Worm (Caenorhabditis elegans): ENCODE results near the gene F36A4.1.

Gene F36A4.1

ce11 chrIV:4265224-4265623 lies 7.0 kb upstream of the F36A4.1 start, which contains the start of gene F36A4.5:
Gene F36A4.5 (plus strand): TSS chrIV:4265524.
- TF ChIP-seq F52B5.7 (tag; optimal IDR thresholded peaks at IDR 0.05) (no peak), bed-2 (GFP tag; IDR thresholded peaks at IDR 0.05) (no peak), F49E8.2 (tag; optimal IDR thresholded peaks at IDR 0.05; ENCODE audit: insufficient read depth) (no peak), rcor-1 (GFP tag; IDR thresholded peaks at IDR 0.05) (no peak), ceh-40 (GFP tag; IDR thresholded peaks at IDR 0.05) (no peak), lag-1 (GFP tag; IDR thresholded peaks at IDR 0.05) (no peak), mes-4 (tag; optimal IDR thresholded peaks at IDR 0.05) (no peak), sdz-38 (tag; optimal IDR thresholded peaks at IDR 0.05) (no peak), snpc-1.3 (tag; optimal IDR thresholded peaks at IDR 0.05; ENCODE audit: insufficient read depth) (no peak), bed-1 (GFP tag; IDR thresholded peaks at IDR 0.05) (no peak), ztf-25 (GFP tag; IDR thresholded peaks at IDR 0.05) (no peak), Y53F4B.3 (GFP tag; IDR thresholded peaks at IDR 0.05) (no peak), madf-6 (GFP tag; IDR thresholded peaks at IDR 0.05) (no peak), nhr-120 (GFP tag; IDR thresholded peaks at IDR 0.05) (no peak), ZK185.1 (tag; optimal IDR thresholded peaks at IDR 0.05; ENCODE audit: poor library complexity, severe bottlenecking) (no peak)

ce11 chrIV:4265951-4266350 lies 6.3 kb upstream of the F36A4.1 start:
- TF ChIP-seq nhr-179 (tag; optimal IDR thresholded peaks at IDR 0.05) (no peak), F37B4.10 (GFP tag; IDR thresholded peaks at IDR 0.05) (no peak), ztf-28 (GFP tag; IDR thresholded peaks at IDR 0.05) (no peak), hmg-1.2 (GFP tag; IDR thresholded peaks at IDR 0.05) (peak; percentile 43; the same call in 1 of the 2 replicates), snpc-4 (GFP tag; optimal IDR thresholded peaks at IDR 0.05) (peak; percentile 33), snpc-4 (tag; optimal IDR thresholded peaks at IDR 0.05) (peak in 2 of 4 experiments; percentile 8 to 83), cebp-2 (GFP tag; IDR thresholded peaks at IDR 0.05) (no peak), sptf-2 (GFP tag; optimal IDR thresholded peaks at IDR 0.05) (no peak), zfh-2 (GFP tag; conservative IDR thresholded peaks at IDR 0.05) (peak; percentile 64), ets-4 (GFP tag; optimal IDR thresholded peaks at IDR 0.05) (no peak), snpc-1.1 (tag; optimal IDR thresholded peaks at IDR 0.05; ENCODE audit: insufficient read depth) (peak; percentile 41)

- TF ChIP-seq cebp-1 (GFP tag; IDR thresholded peaks at IDR 0.05), result no peak
- no peak for TF ChIP-seq cebp-1 (tag; optimal IDR thresholded peaks at IDR 0.05)
- TF ChIP-seq zfh-2 (GFP tag; conservative IDR thresholded peaks at IDR 0.05), result no peak
- TF ChIP-seq Y53F4B.3 (GFP tag; IDR thresholded peaks at IDR 0.05), result no peak
- TF ChIP-seq pbrm-1 (GFP tag; IDR thresholded peaks at IDR 0.05), result no peak
- no peak for TF ChIP-seq Y56A3A.18 (GFP tag; IDR thresholded peaks at IDR 0.05)
- TF ChIP-seq Y95B8A.8 (GFP tag; IDR thresholded peaks at IDR 0.05), result no peak
- no peak for TF ChIP-seq nhr-179 (tag; optimal IDR thresholded peaks at IDR 0.05)
- TF ChIP-seq hlh-26 (GFP tag; conservative IDR thresholded peaks at IDR 0.05), result no peak
- no peak for TF ChIP-seq lin-35 (GFP tag; optimal IDR thresholded peaks at IDR 0.05)
- no peak for TF ChIP-seq ceh-79 (tag; optimal IDR thresholded peaks at IDR 0.05)
- no peak for TF ChIP-seq ztf-22 (GFP tag; optimal IDR thresholded peaks at IDR 0.05)
- TF ChIP-seq mcd-1 (GFP tag; IDR thresholded peaks at IDR 0.05), result no peak
Measured at ce11 chrIV:4267320-4267719, 4.9 kb upstream of the F36A4.1 start, which contains the start of gene F36A4.4. Gene F36A4.4 (plus strand): TSS chrIV:4267620.
